Worm (Caenorhabditis elegans) whole organism, early embryonic: ENCODE results near the gene Y55F3AM.11.

Source experiments
- B0310.2 ChIP-seq: sonication (generic microtip); optimal IDR thresholded peaks from 2 replicates; lab custom pipeline; 2016; ENCODE audit warnings: mild to moderate bottlenecking, missing genetic modification characterization, missing compliant biosample characterization
- F13C5.2 ChIP-seq: sonication (generic microtip); optimal IDR thresholded peaks from 2 replicates; lab custom pipeline; 2017; ENCODE audit warnings: mild to moderate bottlenecking, missing genetic modification characterization, inconsistent platforms, missing compliant biosample characterization
- aly-1 ChIP-seq: sonication (generic microtip); optimal IDR thresholded peaks from 2 replicates; lab custom pipeline; 2016; ENCODE audit warnings: missing genetic modification characterization, missing compliant biosample characterization
- ama-1 ChIP-seq: fragments of 150-350 bp; optimal IDR thresholded peaks from 2 replicates; lab custom pipeline; 2014
- ceh-13 ChIP-seq: fragments of 200-800 bp; sonication (Bioruptor generic); optimal IDR thresholded peaks from 2 replicates; lab custom pipeline; 2018; ENCODE audit warnings: mild to moderate bottlenecking, missing genetic modification characterization, missing compliant biosample characterization
- ceh-36 ChIP-seq: sonication (generic microtip); optimal IDR thresholded peaks from 2 replicates; lab custom pipeline; 2016; ENCODE audit warnings: missing genetic modification characterization, inconsistent platforms, missing compliant biosample characterization
- ets-7 ChIP-seq: sonication (generic microtip); optimal IDR thresholded peaks from 2 replicates; lab custom pipeline; 2016; ENCODE audit warnings: missing genotype, missing genetic modification characterization, missing compliant biosample characterization
- flt-1 ChIP-seq: fragments of 200-800 bp; sonication (Bioruptor generic); IDR thresholded peaks from 2 replicates; pipeline ENCODE4 v1.3.6; 2022; ENCODE audit warnings: missing genetic modification characterization, missing compliant biosample characterization
- hmbx-1 ChIP-seq: sonication (generic microtip); optimal IDR thresholded peaks from 2 replicates; lab custom pipeline; 2016; ENCODE audit warnings: mild to moderate bottlenecking, missing genetic modification characterization, missing compliant biosample characterization
- hmg-4 ChIP-seq: fragments of 200-800 bp; sonication (Bioruptor generic); optimal IDR thresholded peaks from 2 replicates; lab custom pipeline; 2018; ENCODE audit warnings: mild to moderate bottlenecking, missing genetic modification characterization, missing compliant biosample characterization
- hnd-1 ChIP-seq: sonication (generic microtip); optimal IDR thresholded peaks from 2 replicates; lab custom pipeline; 2016; ENCODE audit warnings: missing genetic modification characterization, missing compliant biosample characterization
- pes-1 ChIP-seq: fragments of 200-800 bp; sonication (Bioruptor generic); IDR thresholded peaks from 2 replicates; pipeline ENCODE4 v1.3.6; 2022; ENCODE audit warnings: missing genetic modification reagents, missing genetic modification characterization, missing compliant biosample characterization
- scrt-1 ChIP-seq: fragments of 200-800 bp; sonication (Bioruptor generic); IDR thresholded peaks from 2 replicates; pipeline ENCODE4 v1.3.6; 2022; ENCODE audit warnings: missing genetic modification characterization, missing compliant biosample characterization
- sea-1 ChIP-seq: fragments of 200-800 bp; sonication (Bioruptor generic); conservative IDR thresholded peaks from 2 replicates; pipeline ENCODE4 v1.3.6; 2022; ENCODE audit warnings: missing genetic modification characterization, missing compliant biosample characterization
- tbx-11 ChIP-seq: fragments of 200-800 bp; sonication (Bioruptor generic); IDR thresholded peaks from 2 replicates; pipeline ENCODE4 v1.3.6; 2022; ENCODE audit warnings: missing genetic modification characterization, missing compliant biosample characterization
- tbx-37 ChIP-seq: fragments of 200-800 bp; sonication (Bioruptor generic); conservative IDR thresholded peaks from 2 replicates; pipeline ENCODE4 v1.3.6; 2022; ENCODE audit warnings: missing genetic modification reagents, missing genetic modification characterization, missing compliant biosample characterization
- tra-4 ChIP-seq: sonication (generic microtip); optimal IDR thresholded peaks from 2 replicates; lab custom pipeline; 2017; ENCODE audit warnings: missing genetic modification characterization, missing compliant biosample characterization

Gene Y55F3AM.11

ce11 chrIV:1005761-1006160 lies 38.4 kb downstream of the Y55F3AM.11 start, which contains the start of gene immp-2:
Gene immp-2 (minus strand): TSS chrIV:1005861.
- TF ChIP-seq ceh-36 (tag; lab: Kevin White, UChicago) (no peak), tbx-11 (GFP tag; lab: Robert Waterston, UW) (no peak), aly-1 (tag; lab: Kevin White, UChicago) (no peak), hmg-4 (no peak), tra-4 (tag; lab: Kevin White, UChicago) (no peak), ets-7 (tag; lab: Kevin White, UChicago) (no peak), sea-1 (GFP tag; lab: Robert Waterston, UW) (no peak), scrt-1 (GFP tag; lab: Robert Waterston, UW) (no peak), B0310.2 (tag; lab: Kevin White, UChicago) (no peak), pes-1 (no peak), F13C5.2 (no peak)

DNA sequence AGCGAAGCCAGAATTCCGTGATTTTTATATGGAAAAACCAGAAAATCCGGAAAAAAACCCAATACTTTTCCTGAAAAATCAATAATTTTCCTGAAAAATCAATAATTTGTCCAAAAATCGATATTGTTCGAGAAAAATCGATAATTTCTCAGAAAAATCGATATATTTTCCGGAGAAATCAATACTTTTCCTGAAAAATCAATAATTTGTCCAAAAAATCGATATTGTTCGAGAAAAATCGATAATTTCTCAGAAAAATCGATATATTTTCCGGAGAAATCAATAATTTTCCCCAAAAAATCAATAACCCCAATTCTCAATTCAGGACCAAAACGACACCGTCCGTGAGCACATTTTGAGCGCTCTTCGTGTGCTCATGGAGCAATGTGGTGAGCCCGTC lies 43.7 kb downstream of the Y55F3AM.11 start:
- TF ChIP-seq flt-1 (GFP tag; lab: Robert Waterston, UW) (no peak), hnd-1 (tag; lab: Kevin White, UChicago) (no peak), tra-4 (tag; lab: Kevin White, UChicago) (no peak), scrt-1 (GFP tag; lab: Robert Waterston, UW) (no peak), tbx-37 (no peak), ceh-13 (GFP tag; lab: Kevin White, UChicago) (no peak), tbx-11 (GFP tag; lab: Robert Waterston, UW) (no peak), hmbx-1 (tag; lab: Kevin White, UChicago) (no peak), ets-7 (tag; lab: Kevin White, UChicago) (no peak), ceh-36 (tag; lab: Kevin White, UChicago) (no peak), aly-1 (tag; lab: Kevin White, UChicago) (no peak), pes-1 (no peak), hmg-4 (no peak), F13C5.2 (no peak)

DNA sequence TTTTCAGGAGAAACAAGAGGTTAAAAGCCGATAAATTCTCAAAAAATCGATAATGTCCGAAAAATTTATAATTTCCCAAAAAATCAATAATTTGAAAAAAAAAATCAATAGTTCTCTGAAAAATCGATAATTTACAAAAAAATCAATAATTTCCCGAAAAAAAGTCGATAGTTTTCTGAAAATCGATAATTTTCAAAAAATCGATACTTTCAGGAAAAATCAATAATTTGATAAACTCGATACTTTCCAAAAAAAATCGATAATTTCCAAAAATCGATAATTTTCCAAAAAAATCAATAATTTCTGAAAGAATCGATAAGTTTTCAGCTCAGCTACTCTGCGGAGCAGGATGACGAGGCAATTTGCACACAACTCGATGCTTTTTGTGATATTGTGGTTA lies 44.5 kb downstream of the Y55F3AM.11 start:
- no peak for TF ChIP-seq tbx-37
- no peak for TF ChIP-seq aly-1 (tag; lab: Kevin White, UChicago)
- no peak for TF ChIP-seq tra-4 (tag; lab: Kevin White, UChicago)
- TF ChIP-seq B0310.2 (tag; lab: Kevin White, UChicago) = no peak
- TF ChIP-seq ama-1 (lab: Kevin White, UChicago) = no peak
- no peak for TF ChIP-seq pes-1
- TF ChIP-seq F13C5.2 = no peak
- TF ChIP-seq flt-1 (GFP tag; lab: Robert Waterston, UW) = no peak
- TF ChIP-seq ceh-36 (tag; lab: Kevin White, UChicago) = no peak
- TF ChIP-seq ets-7 (tag; lab: Kevin White, UChicago) = no peak
- no peak for TF ChIP-seq tbx-11 (GFP tag; lab: Robert Waterston, UW)
- no peak for TF ChIP-seq sea-1 (GFP tag; lab: Robert Waterston, UW)
- no peak for TF ChIP-seq hmbx-1 (tag; lab: Kevin White, UChicago)
- no peak for TF ChIP-seq hmg-4
- no peak for TF ChIP-seq scrt-1 (GFP tag; lab: Robert Waterston, UW)
- TF ChIP-seq hnd-1 (tag; lab: Kevin White, UChicago) = no peak

DNA sequence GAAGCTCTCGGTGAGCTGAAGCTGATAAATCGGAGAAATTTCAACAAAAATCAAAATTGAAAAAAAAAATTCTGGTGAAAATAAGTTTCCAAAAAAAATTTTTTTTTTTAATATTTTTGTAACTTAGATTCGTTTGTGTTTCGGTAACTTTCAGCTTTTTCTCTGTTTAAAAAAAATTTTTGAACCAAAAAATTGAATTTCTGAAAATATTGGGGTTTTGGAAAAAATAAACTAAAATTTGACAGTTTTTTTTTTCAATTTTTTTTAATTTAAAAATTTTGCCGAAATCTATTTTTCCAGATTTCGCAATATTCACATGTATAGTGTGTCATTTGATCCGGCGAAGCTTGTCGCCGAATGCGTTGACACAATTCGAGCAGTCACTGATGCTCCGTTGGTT lies 45.3 kb downstream of the Y55F3AM.11 start, which contains the start of gene Y55F3AM.5:
Gene Y55F3AM.5, plus strand, starts transcription at position 301 of the 400 bp plus-strand sequence.
- TF ChIP-seq hmbx-1 (tag; lab: Kevin White, UChicago) (no peak), F13C5.2 (no peak), aly-1 (tag; lab: Kevin White, UChicago) (no peak), tbx-37 (no peak), hmg-4 (no peak), flt-1 (GFP tag; lab: Robert Waterston, UW) (no peak), hnd-1 (tag; lab: Kevin White, UChicago) (no peak), scrt-1 (GFP tag; lab: Robert Waterston, UW) (no peak), ama-1 (lab: Kevin White, UChicago) (no peak), sea-1 (GFP tag; lab: Robert Waterston, UW) (no peak), tra-4 (tag; lab: Kevin White, UChicago) (no peak), tbx-11 (GFP tag; lab: Robert Waterston, UW) (no peak), ceh-36 (tag; lab: Kevin White, UChicago) (no peak), pes-1 (no peak)

- TF ChIP-seq ets-7 (tag; lab: Kevin White, UChicago) = no peak
- no peak for TF ChIP-seq pes-1
- TF ChIP-seq aly-1 (tag; lab: Kevin White, UChicago) = no peak
- no peak for TF ChIP-seq hnd-1 (tag; lab: Kevin White, UChicago)
- TF ChIP-seq hmbx-1 (tag; lab: Kevin White, UChicago) = no peak
- TF ChIP-seq tbx-11 (GFP tag; lab: Robert Waterston, UW) = no peak
Observed at ce11 chrIV:991647-992400, 52.4 kb downstream of the Y55F3AM.11 start, which contains the start of gene lep-2. Gene lep-2 (plus strand): TSS chrIV:992283.

DNA sequence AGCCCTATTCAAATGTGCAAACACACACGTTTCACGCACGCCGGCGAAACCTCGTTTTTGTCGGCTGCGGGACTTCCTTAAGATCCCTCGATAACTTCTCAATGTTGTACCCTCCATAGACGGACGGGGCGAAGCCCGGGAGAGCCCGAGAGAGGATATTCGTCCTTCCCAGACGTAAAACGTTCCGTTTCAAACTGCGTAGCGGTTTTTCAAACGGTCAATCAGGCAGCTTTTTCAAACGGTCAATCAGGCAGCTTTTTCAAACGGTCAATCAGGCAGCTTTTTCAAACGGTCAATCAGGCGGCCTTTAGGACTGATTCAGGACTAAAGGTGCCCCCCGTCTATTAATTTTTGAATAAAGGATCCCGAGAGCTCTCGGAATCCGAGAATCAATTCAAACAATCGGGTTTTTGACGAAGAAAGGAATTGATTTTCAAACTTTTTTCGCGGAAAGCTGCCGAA lies 53.0 kb downstream of the Y55F3AM.11 start:
- TF ChIP-seq ets-7 (tag; lab: Kevin White, UChicago) (no peak), F13C5.2 (no peak), hnd-1 (tag; lab: Kevin White, UChicago) (no peak), ama-1 (lab: Kevin White, UChicago) (peak; percentile 84), hmg-4 (peak; percentile 45), ceh-36 (tag; lab: Kevin White, UChicago) (peak; percentile 17), scrt-1 (GFP tag; lab: Robert Waterston, UW) (0 out of 2 replicates have a peak, but pooled peaks have one; percentile 44), tbx-11 (GFP tag; lab: Robert Waterston, UW) (no peak), tbx-37 (no peak), aly-1 (tag; lab: Kevin White, UChicago) (no peak), sea-1 (GFP tag; lab: Robert Waterston, UW) (0 out of 2 replicates have a peak, but pooled peaks have one; percentile 36), flt-1 (GFP tag; lab: Robert Waterston, UW) (no peak)
